6 worm cellular contexts compared by ENCODE assay signal in the genomic region with DNA sequence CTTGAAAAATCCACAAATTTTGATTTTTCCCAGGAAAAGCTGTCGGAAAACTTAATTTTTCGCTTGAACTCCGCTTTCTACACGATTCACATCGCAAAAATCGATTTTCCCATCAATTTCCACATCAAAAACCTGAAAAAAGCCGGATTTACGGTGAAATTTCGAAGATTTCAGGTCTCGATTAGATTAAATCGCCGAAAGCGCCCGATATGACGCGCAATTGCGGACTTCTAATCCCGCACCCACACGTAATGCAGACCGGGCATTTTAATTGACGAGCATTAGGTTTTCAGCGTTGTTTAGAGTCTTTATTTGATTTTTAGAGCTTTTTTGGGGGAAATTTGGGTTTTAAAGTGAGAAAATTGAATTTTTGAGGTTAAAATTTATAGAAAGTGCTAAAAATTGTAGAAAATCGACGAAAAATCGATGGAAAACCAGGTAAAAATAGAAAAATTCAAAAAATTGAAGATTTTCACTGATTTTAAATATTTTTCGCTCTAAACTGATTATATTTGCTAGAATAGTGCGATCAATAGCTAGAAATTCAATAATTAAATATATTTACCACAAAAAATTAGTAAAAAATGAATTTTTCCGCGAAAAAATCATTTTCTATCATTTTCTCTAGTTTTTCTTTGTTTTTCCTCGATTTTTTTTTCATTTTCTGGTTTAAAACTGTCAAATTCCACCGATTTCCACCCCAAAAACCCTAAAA.
A peak's percentile ranks its signal among the peaks of the same experiment; 100 is the strongest.
TF ChIP-seq lines count a peak whose summit lies in the region.

A gene (plus strand): TSS at position 665 of the 715 bp plus-strand sequence.

TF ChIP-seq in whole organism, L1 larva, 84 proteins besides CTCF, POLR2A, EP300 and RAD21 (continued from another document):
- TF ChIP-seq xbp-1 (tag; optimal IDR thresholded peaks at IDR 0.05; lab: Kevin White, UChicago), result peak; percentile 38
- TF ChIP-seq snu-23 (GFP tag; optimal IDR thresholded peaks at IDR 0.05; lab: Kevin White, UChicago), result peak; percentile 44
- peak; percentile 29 for TF ChIP-seq blmp-1 (tag; optimal IDR thresholded peaks at IDR 0.05; lab: Kevin White, UChicago)
- TF ChIP-seq F16B12.6 (tag; optimal IDR thresholded peaks at IDR 0.05; lab: Kevin White, UChicago), result peak; percentile 88
- peak; percentile 20 for TF ChIP-seq skn-1 (tag; optimal IDR thresholded peaks at IDR 0.05; lab: Kevin White, UChicago)
- peak in 2 of 3 experiments; percentile 35 to 67 for TF ChIP-seq dpl-1 (GFP tag; optimal IDR thresholded peaks at IDR 0.05; lab: Kevin White, UChicago)
- peak; percentile 58 to 61 for TF ChIP-seq lsy-2 (tag; optimal IDR thresholded peaks at IDR 0.05; lab: Kevin White, UChicago)
- TF ChIP-seq lin-35 (GFP tag; optimal IDR thresholded peaks at IDR 0.05; lab: Kevin White, UChicago), result peak; percentile 39 to 48
- TF ChIP-seq vab-15 (tag; optimal IDR thresholded peaks at IDR 0.05; lab: Kevin White, UChicago), result no peak
- TF ChIP-seq irx-1 (tag; optimal IDR thresholded peaks at IDR 0.05; lab: Kevin White, UChicago), result no peak

TF ChIP-seq in whole organism, L2 larva, 48 proteins besides CTCF, POLR2A, EP300 and RAD21 (continued from another document and continues in another):
- TF ChIP-seq mbf-1 (tag; optimal IDR thresholded peaks at IDR 0.05; lab: Kevin White, UChicago) (no peak), lin-13 (GFP tag; optimal IDR thresholded peaks at IDR 0.05; lab: Kevin White, UChicago) (no peak), elt-1 (tag; optimal IDR thresholded peaks at IDR 0.05; lab: Kevin White, UChicago) (no peak), aly-2 (tag; optimal IDR thresholded peaks at IDR 0.05; lab: Kevin White, UChicago) (no peak), snpc-4 (tag; optimal IDR thresholded peaks at IDR 0.05; lab: Kevin White, UChicago) (no peak), nhr-11 (tag; optimal IDR thresholded peaks at IDR 0.05; lab: Kevin White, UChicago) (no peak), lsy-2 (tag; optimal IDR thresholded peaks at IDR 0.05; lab: Kevin White, UChicago) (peak; percentile 19 to 58), elt-3 (tag; optimal IDR thresholded peaks at IDR 0.05; lab: Kevin White, UChicago) (no peak), alr-1 (tag; optimal IDR thresholded peaks at IDR 0.05; lab: Kevin White, UChicago) (no peak), nhr-10 (tag; optimal IDR thresholded peaks at IDR 0.05; lab: Kevin White, UChicago) (no peak), nhr-25 (tag; optimal IDR thresholded peaks at IDR 0.05; lab: Kevin White, UChicago) (peak; percentile 3), R02D3.7 (tag; optimal IDR thresholded peaks at IDR 0.05; lab: Kevin White, UChicago) (no peak), nhr-21 (tag; optimal IDR thresholded peaks at IDR 0.05; lab: Kevin White, UChicago) (no peak), ztf-4 (tag; optimal IDR thresholded peaks at IDR 0.05; lab: Kevin White, UChicago) (no peak), nhr-237 (tag; optimal IDR thresholded peaks at IDR 0.05; lab: Kevin White, UChicago) (no peak), lin-11 (tag; optimal IDR thresholded peaks at IDR 0.05; lab: Kevin White, UChicago) (no peak), fos-1 (tag; optimal IDR thresholded peaks at IDR 0.05; lab: Kevin White, UChicago) (no peak), ztf-1 (GFP tag; conservative IDR thresholded peaks at IDR 0.05; lab: Robert Waterston, UW) (no peak), crh-2 (tag; optimal IDR thresholded peaks at IDR 0.05; lab: Kevin White, UChicago) (peak; percentile 58), ceh-16 (tag; optimal IDR thresholded peaks at IDR 0.05; lab: Kevin White, UChicago) (no peak), nhr-77 (tag; optimal IDR thresholded peaks at IDR 0.05; lab: Kevin White, UChicago) (no peak), unc-62 (GFP tag; optimal IDR thresholded peaks at IDR 0.05; lab: Kevin White, UChicago) (no peak), unc-55 (GFP tag; optimal IDR thresholded peaks at IDR 0.05; lab: Kevin White, UChicago) (peak; percentile 38), nhr-6 (tag; optimal IDR thresholded peaks at IDR 0.05; lab: Kevin White, UChicago) (no peak)

TF ChIP-seq in whole organism, L3 larva, 47 proteins besides CTCF, POLR2A, EP300 and RAD21 (continued from another document):
- TF ChIP-seq unc-62 (GFP tag; optimal IDR thresholded peaks at IDR 0.05; lab: Kevin White, UChicago), result no peak
TF ChIP-seq in whole organism, L3 larva: peak in this region for 3.

TF ChIP-seq in whole organism, L4 larva, 104 proteins besides CTCF, POLR2A, EP300 and RAD21 (continued from another document):
- no peak for TF ChIP-seq unc-62 (GFP tag; optimal IDR thresholded peaks at IDR 0.05 in 1 of 2; lab: Kevin White, UChicago)
- TF ChIP-seq unc-62 (tag; optimal IDR thresholded peaks at IDR 0.05; lab: Kevin White, UChicago), result no peak
- no peak for TF ChIP-seq D1046.2 (GFP tag; IDR thresholded peaks at IDR 0.05; lab: Robert Waterston, UW)
- no peak for TF ChIP-seq gei-8 (GFP tag; optimal IDR thresholded peaks at IDR 0.05; lab: Kevin White, UChicago)
- TF ChIP-seq zfp-3 (GFP tag; conservative IDR thresholded peaks at IDR 0.05; lab: Robert Waterston, UW), result no peak
- no peak for TF ChIP-seq F10B5.3 (tag; optimal IDR thresholded peaks at IDR 0.05; lab: Kevin White, UChicago)
- no peak for TF ChIP-seq hlh-11 (tag; optimal IDR thresholded peaks at IDR 0.05; lab: Kevin White, UChicago)
- no peak for TF ChIP-seq dmd-6 (GFP tag; IDR thresholded peaks at IDR 0.05; lab: Robert Waterston, UW)
- TF ChIP-seq lin-1 (GFP tag; IDR thresholded peaks at IDR 0.05; lab: Robert Waterston, UW), result no peak
- TF ChIP-seq arid-1 (GFP tag; conservative IDR thresholded peaks at IDR 0.05; lab: Robert Waterston, UW), result no peak
- TF ChIP-seq ama-1 (optimal IDR thresholded peaks at IDR 0.05; lab: Kevin White, UChicago), result no peak
- peak; percentile 36 for TF ChIP-seq lin-38 (GFP tag; IDR thresholded peaks at IDR 0.05; lab: Robert Waterston, UW)
- TF ChIP-seq F37D6.2 (tag; optimal IDR thresholded peaks at IDR 0.05; lab: Kevin White, UChicago), result no peak
- no peak for TF ChIP-seq attf-4 (tag; optimal IDR thresholded peaks at IDR 0.05; lab: Kevin White, UChicago)
- no peak for TF ChIP-seq tag-97 (GFP tag; IDR thresholded peaks at IDR 0.05; lab: Robert Waterston, UW)
- TF ChIP-seq snpc-4 (tag; optimal IDR thresholded peaks at IDR 0.05; lab: Kevin White, UChicago), result no peak
- TF ChIP-seq lsy-2 (tag; optimal IDR thresholded peaks at IDR 0.05; lab: Kevin White, UChicago), result peak in 1 of 2 experiments; percentile 40
- peak; percentile 46 for TF ChIP-seq mes-2 (tag; optimal IDR thresholded peaks at IDR 0.05; lab: Kevin White, UChicago; ENCODE audit: poor library complexity, severe bottlenecking)
- no peak for TF ChIP-seq nhr-42 (GFP tag; IDR thresholded peaks at IDR 0.05; lab: Robert Waterston, UW)
- no peak for TF ChIP-seq nhr-77 (tag; optimal IDR thresholded peaks at IDR 0.05; lab: Kevin White, UChicago)
- TF ChIP-seq nhr-11 (tag; optimal IDR thresholded peaks at IDR 0.05; lab: Kevin White, UChicago), result no peak
- TF ChIP-seq dpl-1 (GFP tag; optimal IDR thresholded peaks at IDR 0.05; lab: Kevin White, UChicago), result peak; percentile 24
- TF ChIP-seq nhr-6 (tag; optimal IDR thresholded peaks at IDR 0.05; lab: Kevin White, UChicago), result no peak
- no peak for TF ChIP-seq nhr-76 (tag; optimal IDR thresholded peaks at IDR 0.05; lab: Kevin White, UChicago)
- TF ChIP-seq lin-29 (GFP tag; IDR thresholded peaks at IDR 0.05; lab: Robert Waterston, UW), result no peak
- TF ChIP-seq mxl-3 (GFP tag; optimal IDR thresholded peaks at IDR 0.05; lab: Kevin White, UChicago), result no peak
- no peak for TF ChIP-seq dmd-8 (GFP tag; IDR thresholded peaks at IDR 0.05; lab: Robert Waterston, UW)

TF ChIP-seq in whole organism, mixed stage, embryonic, 35 proteins besides CTCF, POLR2A, EP300 and RAD21 (continued from another document):
- no peak for TF ChIP-seq snpc-4 (tag; optimal IDR thresholded peaks at IDR 0.05; lab: Kevin White, UChicago)
- no peak for TF ChIP-seq flh-1 (GFP tag; optimal IDR thresholded peaks at IDR 0.05; lab: Kevin White, UChicago)
- no peak for TF ChIP-seq bed-3 (GFP tag; optimal IDR thresholded peaks at IDR 0.05; lab: Kevin White, UChicago)
- TF ChIP-seq M03D4.4 (tag; optimal IDR thresholded peaks at IDR 0.05; lab: Kevin White, UChicago), result no peak
- TF ChIP-seq ceh-39 (tag; optimal IDR thresholded peaks at IDR 0.05; lab: Kevin White, UChicago), result no peak
- no peak for TF ChIP-seq nhr-76 (tag; optimal IDR thresholded peaks at IDR 0.05; lab: Kevin White, UChicago)
- TF ChIP-seq drap-1 (GFP tag; optimal IDR thresholded peaks at IDR 0.05; lab: Kevin White, UChicago), result no peak
- TF ChIP-seq elt-1 (tag; optimal IDR thresholded peaks at IDR 0.05; lab: Kevin White, UChicago; ENCODE audit: borderline replicate concordance, insufficient read depth), result peak; percentile 75
- TF ChIP-seq hlh-1 (tag; optimal IDR thresholded peaks at IDR 0.05; lab: Kevin White, UChicago), result no peak
- no peak for TF ChIP-seq mab-5 (tag; optimal IDR thresholded peaks at IDR 0.05; lab: Kevin White, UChicago)
- TF ChIP-seq unc-62 (GFP tag; optimal IDR thresholded peaks at IDR 0.05; lab: Kevin White, UChicago), result no peak
- TF ChIP-seq pha-4 (tag; optimal IDR thresholded peaks at IDR 0.05; lab: Kevin White, UChicago), result no peak
- TF ChIP-seq blmp-1 (tag; optimal IDR thresholded peaks at IDR 0.05; lab: Kevin White, UChicago), result no peak
- TF ChIP-seq zip-8 (tag; optimal IDR thresholded peaks at IDR 0.05; lab: Kevin White, UChicago), result no peak

TF ChIP-seq in whole organism, young adult, 124 proteins besides CTCF, POLR2A, EP300 and RAD21 (continued from another document):
- TF ChIP-seq hrde-1 (tag; optimal IDR thresholded peaks at IDR 0.05; lab: Kevin White, UChicago; ENCODE audit: borderline replicate concordance) (no peak), tbp1 (GFP tag; optimal IDR thresholded peaks at IDR 0.05; lab: Kevin White, UChicago) (no peak), C06A6.2 (GFP tag; conservative IDR thresholded peaks at IDR 0.05; lab: Robert Waterston, UW) (no peak), Y95B8A.8 (GFP tag; IDR thresholded peaks at IDR 0.05; lab: Robert Waterston, UW) (no peak), somi-1 (GFP tag; optimal IDR thresholded peaks at IDR 0.05; lab: Kevin White, UChicago) (no peak), unc-62 (GFP tag; optimal IDR thresholded peaks at IDR 0.05; lab: Kevin White, UChicago) (no peak), Y53G8AR.9 (GFP tag; conservative IDR thresholded peaks at IDR 0.05; lab: Robert Waterston, UW) (no peak), ccch-3 (GFP tag; optimal IDR thresholded peaks at IDR 0.05; lab: Kevin White, UChicago) (no peak), snpc-3.4 (tag; optimal IDR thresholded peaks at IDR 0.05; lab: Kevin White, UChicago) (no peak), lin-54 (GFP tag; optimal IDR thresholded peaks at IDR 0.05; lab: Kevin White, UChicago) (no peak), gei-17 (GFP tag; optimal IDR thresholded peaks at IDR 0.05; lab: Kevin White, UChicago) (no peak), rec-8 (tag; optimal IDR thresholded peaks at IDR 0.05; lab: Kevin White, UChicago) (no peak), zim-3 (tag; optimal IDR thresholded peaks at IDR 0.05; lab: Kevin White, UChicago) (no peak), F49E8.2 (tag; optimal IDR thresholded peaks at IDR 0.05; lab: Kevin White, UChicago; ENCODE audit: insufficient read depth) (no peak), egl-44 (GFP tag; IDR thresholded peaks at IDR 0.05; lab: Robert Waterston, UW) (no peak), ztf-22 (GFP tag; optimal IDR thresholded peaks at IDR 0.05; lab: Kevin White, UChicago) (no peak), K11D2.4 (GFP tag; IDR thresholded peaks at IDR 0.05; lab: Robert Waterston, UW) (no peak), F33H1.4 (GFP tag; IDR thresholded peaks at IDR 0.05; lab: Robert Waterston, UW) (peak; percentile 50), F10E7.11 (tag; optimal IDR thresholded peaks at IDR 0.05; lab: Kevin White, UChicago) (no peak), repo-1 (tag; optimal IDR thresholded peaks at IDR 0.05; lab: Kevin White, UChicago) (no peak), lin-35 (GFP tag; optimal IDR thresholded peaks at IDR 0.05; lab: Kevin White, UChicago) (no peak), nhr-27 (tag; optimal IDR thresholded peaks at IDR 0.05; lab: Kevin White, UChicago) (no peak), efl-1 (GFP tag; optimal IDR thresholded peaks at IDR 0.05; lab: Kevin White, UChicago) (peak; percentile 6), lsl-1 (GFP tag; optimal IDR thresholded peaks at IDR 0.05; lab: Kevin White, UChicago) (peak; percentile 23), tbx-9 (tag; optimal IDR thresholded peaks at IDR 0.05; lab: Kevin White, UChicago; ENCODE audit: borderline replicate concordance) (no peak), hsf-1 (GFP tag; IDR thresholded peaks at IDR 0.05; lab: Robert Waterston, UW) (no peak), sea-2 (GFP tag; IDR thresholded peaks at IDR 0.05; lab: Robert Waterston, UW) (no peak), D2030.7 (GFP tag; IDR thresholded peaks at IDR 0.05; lab: Robert Waterston, UW) (no peak), egl-18 (GFP tag; IDR thresholded peaks at IDR 0.05; lab: Robert Waterston, UW) (no peak), snpc-4 (GFP tag; optimal IDR thresholded peaks at IDR 0.05; lab: Kevin White, UChicago) (no peak), snpc-4 (tag; optimal IDR thresholded peaks at IDR 0.05; lab: Kevin White, UChicago) (peak in 1 of 4 experiments; percentile 38), ceh-40 (GFP tag; IDR thresholded peaks at IDR 0.05; lab: Robert Waterston, UW) (no peak), pbrm-1 (GFP tag; IDR thresholded peaks at IDR 0.05; lab: Robert Waterston, UW) (no peak), attf-3 (GFP tag; conservative IDR thresholded peaks at IDR 0.05; lab: Robert Waterston, UW) (0 out of 2 replicates have a peak, but pooled peaks have one; percentile 36), ceh-91 (GFP tag; IDR thresholded peaks at IDR 0.05; lab: Robert Waterston, UW) (no peak), rcor-1 (GFP tag; IDR thresholded peaks at IDR 0.05; lab: Robert Waterston, UW) (no peak)
TF ChIP-seq in whole organism, young adult: peak in this region for 8.
